Worm (Caenorhabditis elegans) whole organism, young adult: ENCODE results near the gene pgp-3.

Experiments used
- B0336.3 ChIP-seq: fragments of 200-800 bp; sonication (Bioruptor generic); IDR thresholded peaks from 2 replicates; pipeline ENCODE4 v1.3.6; 2022; ENCODE audit warnings: missing genetic modification characterization, missing compliant biosample characterization
- T07F8.4 ChIP-seq: sonication (generic microtip); optimal IDR thresholded peaks from 2 replicates; lab custom pipeline; 2016; ENCODE audit warnings: mild to moderate bottlenecking, missing genetic modification characterization, moderate library complexity, missing compliant biosample characterization
- Y95B8A.8 ChIP-seq: fragments of 200-800 bp; sonication (Bioruptor generic); IDR thresholded peaks from 2 replicates; pipeline ENCODE4 v1.3.6; 2022; ENCODE audit warnings: missing genetic modification reagents, missing genetic modification characterization, missing compliant biosample characterization
- ZK185.1 ChIP-seq: sonication (generic microtip); optimal IDR thresholded peaks from 2 replicates; lab custom pipeline; 2016; ENCODE audit warnings: mild to moderate bottlenecking, missing genetic modification characterization, missing compliant biosample characterization; ENCODE audit not compliant: poor library complexity, severe bottlenecking

DNA sequence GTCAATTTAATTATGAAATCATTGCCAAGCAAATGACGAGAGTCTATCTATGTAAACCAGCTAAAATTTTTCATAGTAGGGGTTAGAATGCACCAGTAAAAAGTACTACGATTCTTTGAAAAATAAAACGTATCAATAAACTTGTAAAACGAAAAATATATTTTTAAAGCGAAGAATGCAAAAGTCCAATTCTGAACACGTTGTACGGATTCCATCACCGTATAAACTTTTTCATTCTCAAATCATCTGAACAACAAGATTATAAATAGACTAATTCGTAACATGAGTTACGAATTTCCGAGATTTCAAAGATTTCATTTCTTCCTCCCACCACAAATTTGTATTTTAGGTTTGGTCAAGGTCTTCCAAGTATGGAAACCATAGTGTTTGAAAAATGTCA lies 35.2 kb upstream of the pgp-3 start, which contains the start of gene nlp-57:
- TF ChIP-seq B0336.3 (GFP tag; lab: Robert Waterston, UW) (no peak), T07F8.4 (tag; lab: Kevin White, UChicago) (no peak), Y95B8A.8 (GFP tag; lab: Robert Waterston, UW) (no peak), ZK185.1 (tag; lab: Kevin White, UChicago) (no peak)
